Worm (Caenorhabditis elegans): ENCODE data around the gene lec-4.

Gene lec-4

ce11 chrIII:3726443-3726842 lies 46.7 kb downstream of the lec-4 start, which contains the start of gene gldi-5:
TSS of gene gldi-5 (minus strand) at chrIII:3726500.
- TF ChIP-seq arid-1 (GFP tag; conservative IDR thresholded peaks at IDR 0.05) = no peak
- no peak for TF ChIP-seq ceh-32 (tag; optimal IDR thresholded peaks at IDR 0.05; ENCODE audit: poor library complexity)
- no peak for TF ChIP-seq aly-2 (tag; optimal IDR thresholded peaks at IDR 0.05)
- TF ChIP-seq T20F7.1 (GFP tag; optimal IDR thresholded peaks at IDR 0.05) = no peak
- TF ChIP-seq lsy-2 (tag; optimal IDR thresholded peaks at IDR 0.05) = no peak
- no peak for TF ChIP-seq F49E8.2 (tag; optimal IDR thresholded peaks at IDR 0.05; ENCODE audit: borderline replicate concordance)
- no peak for TF ChIP-seq php-3 (GFP tag; IDR thresholded peaks at IDR 0.05)
- no peak for TF ChIP-seq fkh-10 (GFP tag; optimal IDR thresholded peaks at IDR 0.05)
- TF ChIP-seq ZK337.2 (GFP tag; IDR thresholded peaks at IDR 0.05) = no peak
- no peak for TF ChIP-seq ceh-62 (tag; optimal IDR thresholded peaks at IDR 0.05)

- TF ChIP-seq nhr-76 (tag; optimal IDR thresholded peaks at IDR 0.05) (no peak), T26A8.4 (GFP tag; IDR thresholded peaks at IDR 0.05) (no peak), madf-5 (GFP tag; IDR thresholded peaks at IDR 0.05) (no peak), nhr-42 (GFP tag; IDR thresholded peaks at IDR 0.05) (no peak), zip-11 (GFP tag; IDR thresholded peaks at IDR 0.05) (no peak), nhr-11 (tag; optimal IDR thresholded peaks at IDR 0.05) (no peak), mxl-2 (GFP tag; conservative IDR thresholded peaks at IDR 0.05) (no peak), nhr-6 (tag; optimal IDR thresholded peaks at IDR 0.05) (no peak), zag-1 (tag; optimal IDR thresholded peaks at IDR 0.05) (no peak), daf-16 (GFP tag; optimal IDR thresholded peaks at IDR 0.05) (no peak), daf-16 (tag; optimal IDR thresholded peaks at IDR 0.05) (no peak), Y105C5A.15 (GFP tag; IDR thresholded peaks at IDR 0.05) (no peak), F49E8.2 (tag; optimal IDR thresholded peaks at IDR 0.05; ENCODE audit: borderline replicate concordance) (no peak), spr-1 (tag; optimal IDR thresholded peaks at IDR 0.05) (no peak), aly-2 (tag; optimal IDR thresholded peaks at IDR 0.05) (no peak), F26F4.8 (GFP tag; conservative IDR thresholded peaks at IDR 0.05) (no peak)
Measured at ce11 chrIII:3724880-3725279, 48.2 kb downstream of the lec-4 start, which contains the start of gene C14B1.12. TSS of gene C14B1.12 (minus strand) at chrIII:3724980.

ce11 chrIII:3723726-3724125 lies 49.4 kb downstream of the lec-4 start:
- TF ChIP-seq lin-38 (GFP tag; IDR thresholded peaks at IDR 0.05) (peak; percentile 72), unc-130 (GFP tag; optimal IDR thresholded peaks at IDR 0.05) (peak; percentile 0), zfp-2 (tag; optimal IDR thresholded peaks at IDR 0.05) (no peak)

All from whole organism, L4 larva.